Fruit fly (Drosophila melanogaster) whole organism, pupa: Measurements from ENCODE around the gene Nil.

Experiments
- CG10348 ChIP-seq: fragments of 200-800 bp; sonication (Bioruptor generic); IDR thresholded peaks from 2 replicates; pipeline ENCODE4 v1.3.6; 2022; ENCODE audit warnings: missing biosample characterization, missing genetic modification characterization
- CG12605 ChIP-seq: fragments of 200-800 bp; sonication (Bioruptor generic); IDR thresholded peaks from 2 replicates; pipeline ENCODE4 v1.3.6; 2022; ENCODE audit warnings: missing biosample characterization, missing genetic modification characterization
- CG13204 ChIP-seq: fragments of 200-800 bp; sonication (Bioruptor generic); optimal IDR thresholded peaks from 2 replicates; lab custom pipeline; 2018; ENCODE audit warnings: missing biosample characterization, mild to moderate bottlenecking, missing genetic modification characterization, moderate library complexity
- CG14655 ChIP-seq: fragments of 200-800 bp; sonication (Bioruptor generic); optimal IDR thresholded peaks from 3 replicates; lab custom pipeline; 2017; ENCODE audit warnings: mild to moderate bottlenecking, missing biosample characterization, missing genetic modification reagents, missing genetic modification characterization
- CG17806 ChIP-seq: fragments of 200-800 bp; sonication (Bioruptor generic); optimal IDR thresholded peaks from 2 replicates; lab custom pipeline; 2018; ENCODE audit warnings: missing biosample characterization, mild to moderate bottlenecking, missing genetic modification characterization, moderate library complexity
- CG32121 ChIP-seq: fragments of 200-800 bp; sonication (Bioruptor generic); IDR thresholded peaks from 2 replicates; pipeline ENCODE4 v1.3.6; 2022; ENCODE audit warnings: missing biosample characterization, missing genetic modification characterization
- CG34367 ChIP-seq: fragments of 200-800 bp; sonication (Bioruptor generic); optimal IDR thresholded peaks from 2 replicates; lab custom pipeline; 2018; ENCODE audit warnings: missing biosample characterization, mild to moderate bottlenecking, missing genetic modification characterization
- CG4496 ChIP-seq: fragments of 200-800 bp; sonication (Bioruptor generic); IDR thresholded peaks from 3 replicates; pipeline ENCODE4 v1.3.6; 2022; ENCODE audit warnings: missing biosample characterization, missing genetic modification characterization
- CG8159 ChIP-seq: fragments of 200-800 bp; sonication (Bioruptor generic); optimal IDR thresholded peaks from 3 replicates; lab custom pipeline; 2018; ENCODE audit warnings: missing biosample characterization, mild to moderate bottlenecking, missing genetic modification characterization, moderate library complexity
- CG8301 ChIP-seq: fragments of 200-800 bp; sonication (Bioruptor generic); optimal IDR thresholded peaks from 2 replicates; lab custom pipeline; 2018; ENCODE audit warnings: missing biosample characterization, mild to moderate bottlenecking, missing genetic modification characterization
- CG9948 ChIP-seq: fragments of 200-800 bp; sonication (Bioruptor generic); optimal IDR thresholded peaks from 2 replicates; lab custom pipeline; 2018; ENCODE audit warnings: missing biosample characterization, mild to moderate bottlenecking, missing genetic modification characterization, moderate library complexity
- D1 ChIP-seq: fragments of 200-800 bp; sonication (Bioruptor generic); optimal IDR thresholded peaks from 2 replicates; lab custom pipeline; 2018; ENCODE audit warnings: missing biosample characterization, mild to moderate bottlenecking, missing genetic modification characterization, moderate library complexity
- EcR ChIP-seq: fragments of 200-800 bp; sonication (Bioruptor generic); optimal IDR thresholded peaks from 3 replicates; lab custom pipeline; 2019; ENCODE audit warnings: missing biosample characterization, missing genetic modification characterization, mild to moderate bottlenecking, moderate library complexity, missing genetic modification reagents
- Ets98B ChIP-seq: fragments of 200-800 bp; sonication (Bioruptor generic); IDR thresholded peaks from 2 replicates; pipeline ENCODE4 v1.3.6; 2022; ENCODE audit warnings: missing biosample characterization, missing genetic modification characterization
- Pif1A ChIP-seq: fragments of 200-800 bp; sonication (Bioruptor generic); optimal IDR thresholded peaks from 3 replicates; lab custom pipeline; 2016; ENCODE audit warnings: missing biosample characterization, missing genetic modification characterization
- Pif1B ChIP-seq: fragments of 200-800 bp; sonication (Bioruptor generic); optimal IDR thresholded peaks from 3 replicates; lab custom pipeline; 2016; ENCODE audit warnings: missing biosample characterization, missing genetic modification characterization
- Snoo ChIP-seq: fragments of 200-800 bp; sonication (Bioruptor generic); optimal IDR thresholded peaks from 3 replicates; lab custom pipeline; 2017; ENCODE audit warnings: missing biosample characterization, mild to moderate bottlenecking, missing genetic modification characterization, inconsistent platforms
- fd96Ca ChIP-seq: fragments of 200-800 bp; sonication (Bioruptor generic); IDR thresholded peaks from 3 replicates; pipeline ENCODE4 v1.3.6; 2022; ENCODE audit warnings: missing biosample characterization, missing genetic modification characterization
- gl ChIP-seq: fragments of 200-800 bp; sonication (Bioruptor generic); optimal IDR thresholded peaks from 2 replicates; lab custom pipeline; 2018; ENCODE audit warnings: missing biosample characterization, mild to moderate bottlenecking, missing genetic modification characterization

Gene Nil

dm6 chr3R:26345373-26345772 lies at the start of gene Nil:
Gene Nil (minus strand): TSS chr3R:26345473.
- no peak for TF ChIP-seq CG9948
- TF ChIP-seq Pif1A (GFP tag; lab: Kevin White, UChicago) = no peak
- TF ChIP-seq Ets98B (GFP tag; lab: Robert Waterston, UW) = no peak
- no peak for TF ChIP-seq CG8301 (tag; lab: Kevin White, UChicago)
- TF ChIP-seq gl = no peak
- no peak for TF ChIP-seq CG10348 (GFP tag; lab: Robert Waterston, UW)
- no peak for TF ChIP-seq D1 (tag; lab: Kevin White, UChicago)
- no peak for TF ChIP-seq CG32121 (GFP tag; lab: Robert Waterston, UW)
- no peak for TF ChIP-seq CG14655 (GFP tag; lab: Kevin White, UChicago)

DNA sequence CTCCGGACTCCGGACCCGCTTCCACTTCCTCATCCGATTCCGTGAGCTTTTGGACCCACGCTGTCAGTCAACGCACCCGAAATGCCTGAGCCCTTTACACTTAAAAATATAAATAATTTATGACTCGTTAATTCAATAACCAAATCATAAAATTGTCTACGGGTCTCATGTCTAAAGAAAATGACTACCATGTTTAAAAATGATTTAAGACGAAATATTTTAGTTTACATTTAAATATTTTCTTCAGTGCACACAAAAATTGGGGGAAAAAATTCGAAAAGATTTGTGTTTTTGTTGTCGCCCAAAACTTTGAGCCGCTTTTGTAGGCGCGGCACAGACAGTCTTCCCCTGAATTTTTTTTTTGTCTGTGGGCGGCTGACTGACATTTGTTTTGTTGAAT lies 12.0 kb downstream of the Nil start:
- TF ChIP-seq CG9948 = no peak
- TF ChIP-seq CG8159 (tag; lab: Kevin White, UChicago) = no peak
- TF ChIP-seq fd96Ca = no peak
- no peak for TF ChIP-seq gl
- TF ChIP-seq CG34367 (tag; lab: Kevin White, UChicago) = no peak
- no peak for TF ChIP-seq CG13204 (GFP tag; lab: Kevin White, UChicago)
- TF ChIP-seq CG4496 (GFP tag; lab: Robert Waterston, UW) = no peak
- TF ChIP-seq Snoo (tag; lab: Kevin White, UChicago) = no peak
- TF ChIP-seq CG8301 (tag; lab: Kevin White, UChicago) = no peak
- no peak for TF ChIP-seq CG32121 (GFP tag; lab: Robert Waterston, UW)
- TF ChIP-seq Pif1B (GFP tag; lab: Kevin White, UChicago) = no peak
- no peak for TF ChIP-seq Ets98B (GFP tag; lab: Robert Waterston, UW)
- no peak for TF ChIP-seq CG17806 (tag; lab: Kevin White, UChicago)
- no peak for TF ChIP-seq CG14655 (GFP tag; lab: Kevin White, UChicago)

DNA sequence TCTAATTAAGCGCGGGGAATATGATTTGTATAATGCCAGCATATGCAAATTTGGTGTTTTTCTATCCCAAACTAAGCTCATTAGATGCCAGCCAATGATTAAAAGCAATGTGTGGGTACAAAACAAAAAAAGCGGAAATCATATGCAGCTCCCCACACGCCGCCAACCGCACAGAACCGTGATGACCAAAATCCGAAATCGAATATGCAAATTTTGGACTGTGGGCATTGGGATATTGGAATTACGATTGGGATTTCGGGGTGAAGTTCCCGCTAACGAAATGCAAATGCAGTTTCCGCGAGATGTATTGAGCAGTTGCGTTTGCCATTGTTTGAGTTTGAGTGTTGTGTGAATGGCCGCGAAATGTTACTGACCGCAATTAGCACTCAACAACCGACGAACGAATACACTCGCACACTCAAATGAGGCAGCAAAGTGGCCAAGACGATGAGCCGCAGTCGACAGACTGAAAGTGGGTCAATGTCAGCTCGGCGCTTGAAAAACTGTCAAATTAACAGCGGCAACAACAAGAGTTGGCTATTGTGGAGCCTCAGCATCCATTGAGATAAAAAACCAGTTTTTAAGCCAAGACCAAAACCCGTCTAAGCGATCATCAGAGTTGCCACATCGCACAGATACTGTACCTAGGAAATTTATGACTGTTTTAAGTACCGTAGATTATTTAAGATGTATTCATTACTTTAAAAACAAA lies 13.2 kb downstream of the Nil start:
- TF ChIP-seq CG34367 (tag; lab: Kevin White, UChicago) (no peak), Ets98B (GFP tag; lab: Robert Waterston, UW) (no peak), EcR (GFP tag; lab: Kevin White, UChicago) (peak; percentile 51), CG12605 (GFP tag; lab: Robert Waterston, UW) (no peak), CG9948 (no peak), Pif1B (GFP tag; lab: Kevin White, UChicago) (no peak)
- TF ChIP-seq, all 21 proteins: peak for 1

DNA sequence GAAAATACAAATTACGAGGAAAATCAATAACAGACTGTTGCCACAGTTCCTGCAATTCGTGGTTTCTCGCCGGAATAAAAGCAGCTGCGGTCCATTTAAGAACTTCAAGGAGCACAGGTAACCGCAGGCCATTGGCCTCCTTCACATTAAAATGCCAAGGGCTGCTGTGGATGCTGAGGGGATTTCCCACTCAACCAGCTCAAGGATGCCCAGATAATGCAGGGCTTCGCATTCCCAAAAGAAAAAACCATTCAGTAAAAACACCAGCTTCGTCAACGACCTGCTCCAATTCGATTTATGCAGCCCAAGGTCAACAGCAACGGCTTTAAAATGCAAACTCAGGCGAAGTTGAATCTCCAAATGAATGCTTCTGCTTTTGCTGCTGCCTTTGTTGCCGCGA lies 26.4 kb downstream of the Nil start:
- no peak for TF ChIP-seq CG34367 (tag; lab: Kevin White, UChicago)
- TF ChIP-seq EcR (GFP tag; lab: Kevin White, UChicago) = peak; percentile 96
- TF ChIP-seq fd96Ca = 0 out of 3 replicates have a peak, but pooled peaks have one; percentile 2

- TF ChIP-seq CG8159 (tag; lab: Kevin White, UChicago) (no peak), fd96Ca (peak; percentile 48; the same call in 2 of the 3 replicates)
These were observed 27.2 kb downstream of the Nil start, which contains the start of gene osy for dm6 chr3R:26318116-26318515. Gene osy (plus strand): TSS chr3R:26318355.
